Worm (Caenorhabditis elegans): Measurements from ENCODE around the gene F15H10.7.

- no peak for TF ChIP-seq pqm-1 (tag; optimal IDR thresholded peaks at IDR 0.05)
- TF ChIP-seq snpc-1.2 (GFP tag; IDR thresholded peaks at IDR 0.05): no peak
- no peak for TF ChIP-seq nhr-11 (tag; optimal IDR thresholded peaks at IDR 0.05)
- TF ChIP-seq egl-27 (tag; optimal IDR thresholded peaks at IDR 0.05): no peak
- TF ChIP-seq unc-62 (GFP tag; optimal IDR thresholded peaks at IDR 0.05 in 1 of 2): peak in 1 of 2 experiments; percentile 56
- no peak for TF ChIP-seq unc-62 (tag; optimal IDR thresholded peaks at IDR 0.05)
- TF ChIP-seq skn-1 (tag; optimal IDR thresholded peaks at IDR 0.05): no peak
These were observed 17.9 kb downstream of the F15H10.7 start, which contains the start of gene AC3.5 for ce11 chrV:10388318-10388717.

Measured in whole organism, L4 larva.